Worm (Caenorhabditis elegans): ENCODE results near the gene ddn-2.
A peak's percentile ranks its signal among the peaks of the same experiment; 100 is the strongest.

ddn-2 gene

DNA sequence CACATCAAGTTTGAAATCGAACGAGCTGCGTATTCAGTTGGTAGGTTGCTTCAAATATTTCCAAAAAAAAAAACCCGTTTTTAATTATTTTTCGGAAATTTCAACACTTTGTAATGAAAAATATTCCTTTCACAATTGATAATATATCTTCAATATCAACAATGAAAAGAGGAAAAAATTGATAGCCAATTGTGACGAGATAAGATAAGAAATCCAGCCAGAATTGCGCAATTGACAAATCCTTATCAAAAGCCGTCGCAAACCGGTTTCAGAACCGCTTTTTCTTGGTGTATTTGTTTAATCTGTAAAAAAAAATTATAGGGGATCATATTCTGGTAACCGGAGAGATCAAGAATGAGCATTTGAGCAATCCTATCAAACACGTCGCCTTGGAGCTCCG is 33.6 kb downstream of the ddn-2 start:
- no peak for TF ChIP-seq W03F9.2 (tag; optimal IDR thresholded peaks at IDR 0.05)
- no peak for TF ChIP-seq him-1 (tag; optimal IDR thresholded peaks at IDR 0.05)
- no peak for TF ChIP-seq dao-5 (tag; optimal IDR thresholded peaks at IDR 0.05)

DNA sequence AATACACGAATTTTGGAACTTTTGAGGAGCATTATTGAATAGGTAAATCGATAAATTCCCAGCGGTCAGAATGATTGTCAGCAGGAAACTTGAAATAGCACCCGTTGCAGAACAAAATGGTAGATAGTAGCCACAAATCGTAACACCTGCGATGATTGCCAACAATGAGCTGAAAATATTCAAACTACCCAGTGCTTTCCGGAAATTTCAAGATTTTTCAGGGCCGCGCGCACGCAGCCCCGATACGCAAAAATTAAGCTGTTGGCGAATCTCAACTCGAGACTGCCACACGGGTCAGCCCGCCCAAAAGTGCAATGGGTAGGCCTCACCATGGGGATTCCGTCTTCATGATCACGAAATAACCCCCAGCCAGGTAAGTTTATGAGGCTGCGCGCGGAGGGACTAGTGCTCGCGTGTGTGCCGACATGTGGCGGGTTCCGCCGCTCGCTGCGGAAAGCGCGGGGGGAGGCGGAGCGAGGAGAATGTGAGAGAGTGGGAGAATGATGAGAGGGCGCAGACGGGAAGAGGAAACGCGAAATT is 35.8 kb downstream of the ddn-2 start:
- TF ChIP-seq him-1 (tag; optimal IDR thresholded peaks at IDR 0.05) (peak; percentile 82), W03F9.2 (tag; optimal IDR thresholded peaks at IDR 0.05) (peak; percentile 80), dao-5 (tag; optimal IDR thresholded peaks at IDR 0.05) (peak; percentile 85)

DNA sequence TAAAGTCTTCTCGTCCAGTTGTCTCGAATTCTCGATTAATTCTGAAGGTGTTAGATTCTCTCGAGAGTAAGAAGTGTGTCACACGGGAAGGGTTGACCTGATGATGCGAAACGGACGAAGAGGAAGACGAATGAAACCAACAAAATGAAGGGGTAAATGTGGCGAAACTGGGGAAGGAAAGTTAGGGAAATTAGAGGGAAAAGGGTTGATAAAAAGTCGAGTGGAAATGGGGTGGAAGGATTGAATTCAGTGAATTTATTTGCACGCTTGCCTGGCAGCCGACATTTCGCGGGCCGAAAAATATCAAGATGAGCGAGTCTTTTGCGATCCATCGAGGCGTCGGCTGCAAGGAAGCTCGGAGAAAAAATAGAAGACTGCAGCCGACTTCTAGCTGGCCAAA is 39.3 kb downstream of the ddn-2 start, which contains the start of gene F58G1.7:
Gene F58G1.7, minus strand, starts transcription at position 101 of the 400 bp plus-strand sequence.
- no peak for TF ChIP-seq dao-5 (tag; optimal IDR thresholded peaks at IDR 0.05)
- TF ChIP-seq him-1 (tag; optimal IDR thresholded peaks at IDR 0.05) = no peak
- no peak for TF ChIP-seq W03F9.2 (tag; optimal IDR thresholded peaks at IDR 0.05)

DNA sequence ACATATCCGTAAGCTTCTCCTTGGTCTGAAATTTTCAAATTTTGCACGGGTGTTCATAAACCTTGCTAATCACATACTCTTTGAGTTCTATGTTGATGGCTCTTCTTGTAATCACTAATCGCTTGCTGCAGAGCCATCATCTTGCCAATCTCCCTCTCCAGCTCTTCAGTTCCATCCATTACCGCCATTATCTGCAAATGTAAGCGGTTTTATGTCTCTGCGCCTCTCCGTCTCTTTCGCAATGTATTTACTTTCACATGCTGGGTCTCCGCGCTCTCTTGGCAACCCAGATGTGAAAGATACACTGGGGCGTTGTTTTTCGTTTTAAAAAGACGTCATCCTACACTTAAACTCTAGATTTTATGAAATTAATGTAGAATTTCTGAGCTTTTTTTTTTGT is 44.4 kb downstream of the ddn-2 start:
- TF ChIP-seq dao-5 (tag; optimal IDR thresholded peaks at IDR 0.05) (no peak), him-1 (tag; optimal IDR thresholded peaks at IDR 0.05) (no peak), W03F9.2 (tag; optimal IDR thresholded peaks at IDR 0.05) (no peak)

DNA sequence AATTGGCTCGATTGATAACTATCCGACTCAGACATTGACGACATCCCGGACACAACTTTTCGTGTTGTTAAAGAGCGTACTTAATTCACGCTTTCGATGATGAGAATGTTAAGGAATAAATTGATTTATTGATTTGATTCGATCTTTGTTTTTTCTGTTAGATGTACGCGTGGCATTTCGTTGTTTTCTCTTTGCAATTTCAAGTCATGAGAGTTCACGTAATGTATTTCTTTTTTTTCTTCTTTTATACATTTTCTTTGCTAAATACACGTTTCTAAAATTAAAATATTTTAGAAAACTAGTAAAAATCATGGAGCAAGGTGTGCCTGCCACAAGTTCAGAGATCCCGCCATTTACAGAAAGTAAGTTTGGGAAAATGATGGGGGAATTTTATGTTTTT is 45.8 kb downstream of the ddn-2 start, which contains the start of the genes Y38F1A.1 and Y38F1A.2:
Gene Y38F1A.1, minus strand, starts transcription at position 101 of the 400 bp plus-strand sequence.
Gene Y38F1A.2, plus strand, starts transcription at position 289 of the 400 bp plus-strand sequence.
- TF ChIP-seq him-1 (tag; optimal IDR thresholded peaks at IDR 0.05) = no peak
- TF ChIP-seq W03F9.2 (tag; optimal IDR thresholded peaks at IDR 0.05) = no peak
- TF ChIP-seq dao-5 (tag; optimal IDR thresholded peaks at IDR 0.05) = no peak

All from whole organism, L4/young adult.